Fruit fly (Drosophila melanogaster) S2 (cell line): ENCODE data around the gene CG10749.

Experiments
- CG8478 ChIP-seq: fragments of >200 bp; optimal IDR thresholded peaks from 2 replicates; lab custom pipeline; 2018
- CTCF ChIP-seq, 2 experiments: fragments of >200 bp; optimal IDR thresholded peaks; 2 replicates each; lab custom pipeline; 2018

CG10749 gene

dm6 chr3L:13022160-13022853 is 50.0 kb downstream of the CG10749 start, which contains the start of gene Adk2:
Adk2 (minus strand) TSS chr3L:13022688.
- no peak for TF ChIP-seq CG8478 (lab: Kevin White, UChicago)
- no peak for TF ChIP-seq CTCF (optimal IDR thresholded peaks at IDR 0.05; lab: Kevin White, UChicago)

dm6 chr3L:13022854-13023560 is 50.7 kb downstream of the CG10749 start, which contains the start of gene RpS12:
RpS12 (plus strand) TSS chr3L:13023352.
- no peak for TF ChIP-seq CTCF (optimal IDR thresholded peaks at IDR 0.05; lab: Kevin White, UChicago)
- TF ChIP-seq CG8478 (lab: Kevin White, UChicago), result no peak
